Worm (Caenorhabditis elegans): ENCODE measurements around the gene gap-2.

gap-2 gene

ce11 chrX:9465722-9466132 lies 6.5 kb upstream of the gap-2 start (continued):
- TF ChIP-seq skn-1 (tag; optimal IDR thresholded peaks at IDR 0.05) (peak; percentile 49), ceh-44 (GFP tag; IDR thresholded peaks at IDR 0.05) (peak; percentile 59; the same call in 1 of the 2 replicates), R02D3.7 (tag; optimal IDR thresholded peaks at IDR 0.05) (no peak), lin-39 (tag; optimal IDR thresholded peaks at IDR 0.05) (peak; percentile 95), snpc-4 (tag; optimal IDR thresholded peaks at IDR 0.05) (no peak), mes-2 (tag; optimal IDR thresholded peaks at IDR 0.05; ENCODE audit: poor library complexity, severe bottlenecking) (peak; percentile 98), nhr-10 (tag; optimal IDR thresholded peaks at IDR 0.05) (peak; percentile 100), zip-2 (tag; optimal IDR thresholded peaks at IDR 0.05) (peak; percentile 98), lsy-2 (tag; optimal IDR thresholded peaks at IDR 0.05) (peak; percentile 94 to 98), spr-1 (tag; optimal IDR thresholded peaks at IDR 0.05) (peak; percentile 98), D1046.2 (GFP tag; IDR thresholded peaks at IDR 0.05) (peak; percentile 94), saeg-2 (GFP tag; IDR thresholded peaks at IDR 0.05) (peak; percentile 97), pha-4 (GFP tag; IDR thresholded peaks at IDR 0.05) (peak; percentile 97), pha-4 (tag; optimal IDR thresholded peaks at IDR 0.05) (peak; percentile 99), lim-7 (GFP tag; IDR thresholded peaks at IDR 0.05) (peak; percentile 41; the same call in 1 of the 2 replicates), mdl-1 (tag; optimal IDR thresholded peaks at IDR 0.05) (peak; percentile 96), zag-1 (tag; optimal IDR thresholded peaks at IDR 0.05) (peak; percentile 98), hlh-30 (tag; optimal IDR thresholded peaks at IDR 0.05; ENCODE audit: insufficient read depth) (peak; percentile 97), ceh-20 (GFP tag; IDR thresholded peaks at IDR 0.05) (peak; percentile 98), F49E8.2 (tag; optimal IDR thresholded peaks at IDR 0.05; ENCODE audit: borderline replicate concordance) (no peak), madf-5 (GFP tag; IDR thresholded peaks at IDR 0.05) (peak; percentile 75 to 95), fkh-10 (GFP tag; optimal IDR thresholded peaks at IDR 0.05) (peak; percentile 99), sdz-12 (GFP tag; optimal IDR thresholded peaks at IDR 0.05) (peak; percentile 1), ama-1 (optimal IDR thresholded peaks at IDR 0.05) (no peak), nhr-42 (GFP tag; IDR thresholded peaks at IDR 0.05) (peak; percentile 99), aha-1 (tag) (peak; percentile 100), F44E2.7 (GFP tag; IDR thresholded peaks at IDR 0.05) (no peak), spr-3 (GFP tag; optimal IDR thresholded peaks at IDR 0.05) (peak; percentile 97), nhr-28 (tag; optimal IDR thresholded peaks at IDR 0.05) (peak; percentile 95), hif-1 (tag; optimal IDR thresholded peaks at IDR 0.05) (peak; percentile 65 to 89), cey-2 (tag; optimal IDR thresholded peaks at IDR 0.05; ENCODE audit: borderline replicate concordance, insufficient read depth) (peak; percentile 72), attf-4 (tag; optimal IDR thresholded peaks at IDR 0.05) (peak; percentile 61), ceh-62 (tag; optimal IDR thresholded peaks at IDR 0.05) (no peak), vab-7 (GFP tag; IDR thresholded peaks at IDR 0.05) (peak; percentile 98), daf-16 (GFP tag; optimal IDR thresholded peaks at IDR 0.05) (peak; percentile 98 to 99), daf-16 (tag; optimal IDR thresholded peaks at IDR 0.05) (peak; percentile 99), fos-1 (tag; optimal IDR thresholded peaks at IDR 0.05) (peak; percentile 92), pqm-1 (tag; optimal IDR thresholded peaks at IDR 0.05) (peak; percentile 69), nhr-11 (tag; optimal IDR thresholded peaks at IDR 0.05) (peak; percentile 99), zfp-3 (GFP tag; conservative IDR thresholded peaks at IDR 0.05) (peak; percentile 95), dpl-1 (GFP tag; optimal IDR thresholded peaks at IDR 0.05) (peak; percentile 75), nhr-48 (tag; optimal IDR thresholded peaks at IDR 0.05) (peak; percentile 98), ceh-28 (tag; optimal IDR thresholded peaks at IDR 0.05) (peak; percentile 97), lin-13 (GFP tag; optimal IDR thresholded peaks at IDR 0.05) (peak; percentile 98), lin-29 (GFP tag; IDR thresholded peaks at IDR 0.05) (peak; percentile 96), ztf-7 (tag; optimal IDR thresholded peaks at IDR 0.05) (peak; percentile 97), nhr-25 (tag; optimal IDR thresholded peaks at IDR 0.05; ENCODE audit: borderline replicate concordance, insufficient read depth) (peak; percentile 98), set-16 (GFP tag; IDR thresholded peaks at IDR 0.05) (no peak), Y5F2A.4 (GFP tag; optimal IDR thresholded peaks at IDR 0.05) (peak; percentile 95), dmd-8 (GFP tag; IDR thresholded peaks at IDR 0.05) (peak; percentile 66; the same call in 1 of the 2 replicates), nhr-237 (tag; optimal IDR thresholded peaks at IDR 0.05) (peak; percentile 91), daf-8 (GFP tag; IDR thresholded peaks at IDR 0.05) (0 out of 2 replicates have a peak, but pooled peaks have one; percentile 76)
